Worm (Caenorhabditis elegans) whole organism, L4/young adult: Measurements from ENCODE around the gene him-6.

Experiments used
- W03F9.2 ChIP-seq: fragments of 150-350 bp; optimal IDR thresholded peaks from 2 replicates; lab custom pipeline; 2014; ENCODE audit warnings: missing biosample characterization, missing genetic modification characterization
- him-1 ChIP-seq: sonication (generic microtip); optimal IDR thresholded peaks from 2 replicates; lab custom pipeline; 2016; ENCODE audit warnings: missing genotype, missing genetic modification reagents, missing genetic modification characterization, missing compliant biosample characterization

DNA sequence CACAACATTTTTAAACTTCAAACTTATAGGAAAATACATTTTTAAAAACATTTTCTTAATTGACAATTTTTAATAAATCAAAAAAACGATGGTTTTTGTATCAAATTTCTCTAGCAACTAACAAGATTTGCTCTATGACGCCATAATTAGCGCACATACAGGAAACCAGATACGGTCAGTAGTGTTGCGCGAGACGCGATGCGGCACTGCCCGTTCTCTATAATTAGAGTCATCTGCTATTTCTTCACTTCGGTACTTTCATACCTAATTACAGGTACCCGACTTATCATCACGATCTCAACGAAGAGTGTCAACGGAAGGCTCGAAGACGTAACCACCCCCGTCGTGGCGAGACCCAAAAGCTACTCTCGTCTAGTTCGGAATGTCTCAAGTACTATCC lies 54.0 kb downstream of the him-6 start:
- no peak for TF ChIP-seq him-1
- TF ChIP-seq W03F9.2 (tag; lab: Kevin White, UChicago): no peak
